Worm (Caenorhabditis elegans): ENCODE results near the gene T22E5.1.

Gene T22E5.1

DNA sequence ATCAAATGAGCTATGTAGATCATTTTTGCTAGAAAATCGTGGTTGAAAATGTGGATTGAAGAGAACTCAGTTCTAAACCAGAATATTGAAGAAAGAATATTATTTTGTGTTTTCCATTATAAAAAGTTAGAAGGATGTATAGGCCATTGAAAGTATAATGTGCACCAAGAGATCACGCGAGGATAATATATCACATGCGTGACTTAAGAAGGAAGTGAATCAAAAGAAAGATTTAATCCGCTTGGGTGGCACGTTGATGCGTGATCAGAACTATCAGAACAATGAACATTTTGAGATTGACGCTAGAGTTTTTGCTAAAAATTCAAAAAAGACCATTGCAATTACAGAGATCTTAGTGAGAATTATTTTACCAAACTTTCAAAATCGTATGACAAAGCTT is 23.1 kb downstream of the T22E5.1 start:
- peak; percentile 66 for TF ChIP-seq fkh-8 (tag; optimal IDR thresholded peaks at IDR 0.05)
- TF ChIP-seq egl-13 (tag; optimal IDR thresholded peaks at IDR 0.05), result peak; percentile 11
- no peak for TF ChIP-seq nhr-28 (tag; optimal IDR thresholded peaks at IDR 0.05)
- peak; percentile 11 for TF ChIP-seq nhr-71 (tag; optimal IDR thresholded peaks at IDR 0.05)
- peak; percentile 27 for TF ChIP-seq pax-3 (tag; optimal IDR thresholded peaks at IDR 0.05)
- TF ChIP-seq dsc-1 (tag; optimal IDR thresholded peaks at IDR 0.05), result peak; percentile 77
- TF ChIP-seq grh-1 (GFP tag; IDR thresholded peaks at IDR 0.05), result no peak

DNA sequence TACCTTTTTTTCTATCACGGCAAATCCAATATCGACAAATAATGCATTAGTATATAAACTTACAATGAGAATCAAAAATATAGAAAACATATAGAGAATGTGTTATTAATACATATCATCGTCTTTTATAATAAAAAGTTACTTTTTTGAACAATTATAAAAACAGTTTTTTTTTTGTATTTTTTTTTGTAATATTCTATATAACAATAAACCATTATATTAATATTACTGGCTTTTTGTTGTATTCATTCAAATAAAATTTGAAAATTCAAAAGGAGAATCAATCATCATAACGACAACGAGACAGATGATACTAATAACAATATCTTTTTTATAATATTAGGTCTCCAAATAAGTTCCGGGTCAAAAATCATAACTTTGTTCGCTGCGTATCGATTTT is 24.9 kb downstream of the T22E5.1 start, which contains the start of gene K10C2.8:
Gene K10C2.8, minus strand, starts transcription at position 101 of the 400 bp plus-strand sequence.
- TF ChIP-seq ama-1 (optimal IDR thresholded peaks at IDR 0.05) (no peak), nhr-20 (tag; optimal IDR thresholded peaks at IDR 0.05) (no peak)

- TF ChIP-seq nhr-76 (tag; optimal IDR thresholded peaks at IDR 0.05) (no peak), snpc-4 (tag; optimal IDR thresholded peaks at IDR 0.05) (no peak), aly-2 (tag; optimal IDR thresholded peaks at IDR 0.05) (no peak), tbx-2 (tag; optimal IDR thresholded peaks at IDR 0.05) (no peak), C34B4.2 (tag; optimal IDR thresholded peaks at IDR 0.05) (no peak), sup-37 (GFP tag; optimal IDR thresholded peaks at IDR 0.05) (no peak)
Measured at ce11 chrX:6440464-6440863, 27.8 kb downstream of the T22E5.1 start, which contains the start of gene K10C2.14. Gene K10C2.14 (minus strand): TSS chrX:6440564.

DNA sequence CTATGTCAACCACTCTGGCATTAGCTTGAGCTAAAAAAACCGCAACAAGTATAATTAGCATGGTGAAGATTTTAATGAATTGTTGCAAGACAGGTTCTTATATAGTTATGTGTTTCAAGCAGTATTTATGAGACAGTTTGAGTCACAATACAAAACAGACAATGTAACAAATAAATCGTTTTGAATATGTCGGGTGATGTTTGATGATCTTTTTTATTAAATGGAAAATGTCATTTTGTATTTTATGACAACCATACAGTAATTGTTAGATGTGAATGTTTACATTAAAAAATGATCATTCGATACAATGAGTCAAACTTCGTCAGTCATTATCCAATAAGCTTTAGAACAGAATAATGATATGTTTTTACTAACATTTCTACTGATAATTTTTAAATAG is 30.7 kb downstream of the T22E5.1 start, which contains the start of gene K10C2.7:
Gene K10C2.7, minus strand, starts transcription at position 101 of the 400 bp plus-strand sequence.
- TF ChIP-seq hlh-4 (tag; optimal IDR thresholded peaks at IDR 0.05) (no peak), grh-1 (GFP tag; IDR thresholded peaks at IDR 0.05) (no peak), vab-15 (tag; optimal IDR thresholded peaks at IDR 0.05) (no peak), mef-2 (tag; optimal IDR thresholded peaks at IDR 0.05) (no peak), rnt-1 (tag; optimal IDR thresholded peaks at IDR 0.05) (no peak), C34B4.2 (tag; optimal IDR thresholded peaks at IDR 0.05) (no peak), ztf-4 (tag; optimal IDR thresholded peaks at IDR 0.05) (no peak), nhr-28 (tag; optimal IDR thresholded peaks at IDR 0.05) (no peak), nhr-71 (tag; optimal IDR thresholded peaks at IDR 0.05) (no peak), nhr-85 (tag) (no peak), jun-1 (tag; optimal IDR thresholded peaks at IDR 0.05) (no peak), ets-5 (GFP tag; IDR thresholded peaks at IDR 0.05) (no peak), nhr-11 (tag; optimal IDR thresholded peaks at IDR 0.05) (no peak), fkh-4 (tag; optimal IDR thresholded peaks at IDR 0.05; ENCODE audit: borderline replicate concordance) (no peak), efl-1 (optimal IDR thresholded peaks at IDR 0.05) (no peak), efl-1 (GFP tag; optimal IDR thresholded peaks at IDR 0.05 in 1 of 2) (no peak), unc-130 (tag; optimal IDR thresholded peaks at IDR 0.05) (no peak)

DNA sequence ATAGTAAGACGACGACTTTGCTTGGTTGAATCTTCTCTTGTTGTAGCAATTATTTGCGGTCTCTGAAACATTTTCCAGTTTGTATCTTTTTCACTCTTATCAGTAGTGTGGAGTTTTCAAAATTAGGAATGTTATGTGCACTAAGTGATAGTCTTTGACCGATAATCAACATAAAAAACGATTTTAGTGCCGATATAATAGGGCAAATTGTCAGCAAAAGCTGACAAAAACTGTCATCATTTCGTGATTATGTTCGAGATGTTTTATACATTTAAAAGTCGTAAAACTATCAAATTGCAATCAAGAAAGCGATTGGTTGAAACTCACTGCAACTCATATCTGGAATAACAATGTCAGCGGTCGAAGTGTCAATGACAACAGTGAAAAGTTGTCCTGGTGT is 32.6 kb downstream of the T22E5.1 start:
- peak; percentile 63 for TF ChIP-seq elt-2 (tag; optimal IDR thresholded peaks at IDR 0.05)
- TF ChIP-seq grh-1 (GFP tag; IDR thresholded peaks at IDR 0.05), result no peak

DNA sequence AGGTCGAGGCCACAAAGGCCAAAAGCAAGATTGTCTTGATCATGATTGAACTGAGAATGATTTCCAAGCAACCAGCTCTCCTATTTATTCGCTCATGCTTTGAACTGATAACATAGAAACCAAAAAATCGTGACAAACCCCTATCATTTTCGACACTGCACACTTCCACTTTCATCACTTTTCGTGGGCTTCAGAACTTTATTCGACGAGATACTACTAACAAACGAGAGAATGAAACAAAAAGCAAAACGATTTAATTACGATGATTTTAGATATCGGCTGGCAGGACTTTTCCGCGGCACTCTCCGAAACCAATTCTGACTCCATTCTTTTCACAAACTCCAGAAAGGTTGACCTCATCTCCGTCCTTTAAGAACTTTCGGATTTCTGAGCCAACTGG is 33.9 kb downstream of the T22E5.1 start, which contains the start of gene asp-14:
Gene asp-14, minus strand, starts transcription at position 101 of the 400 bp plus-strand sequence.
- TF ChIP-seq nhr-90 (tag; optimal IDR thresholded peaks at IDR 0.05; ENCODE audit: poor library complexity) (no peak), aha-1 (tag; optimal IDR thresholded peaks at IDR 0.05) (no peak), unc-30 (tag; optimal IDR thresholded peaks at IDR 0.05) (no peak), egl-27 (tag; optimal IDR thresholded peaks at IDR 0.05) (no peak), mab-9 (GFP tag; IDR thresholded peaks at IDR 0.05) (no peak), unc-62 (GFP tag; optimal IDR thresholded peaks at IDR 0.05) (no peak), elt-3 (tag; optimal IDR thresholded peaks at IDR 0.05) (no peak), snpc-4 (tag; optimal IDR thresholded peaks at IDR 0.05) (no peak), vab-15 (tag; optimal IDR thresholded peaks at IDR 0.05) (no peak), tlp-1 (tag; optimal IDR thresholded peaks at IDR 0.05) (no peak)
